Fruit fly (Drosophila melanogaster) whole organism, adult: ENCODE data around the gene Spx.

Experiments used
- CG11617 ChIP-seq: fragments of 200-800 bp; sonication (Bioruptor generic); optimal IDR thresholded peaks from 2 replicates; lab custom pipeline; 2017; ENCODE audit warnings: mild to moderate bottlenecking, missing biosample characterization, missing genetic modification reagents, missing genetic modification characterization
- CG12768 ChIP-seq: fragments of 200-800 bp; sonication (Bioruptor generic); optimal IDR thresholded peaks from 2 replicates; lab custom pipeline; 2017; ENCODE audit warnings: missing biosample characterization, missing genetic modification characterization, mild to moderate bottlenecking, moderate library complexity, missing genetic modification reagents
- CG14711 ChIP-seq: fragments of 200-800 bp; sonication (Bioruptor generic); optimal IDR thresholded peaks from 2 replicates; lab custom pipeline; 2018; ENCODE audit warnings: missing biosample characterization, mild to moderate bottlenecking, missing genetic modification characterization, moderate library complexity
- CG1620 ChIP-seq: fragments of 200-800 bp; sonication (Bioruptor generic); optimal IDR thresholded peaks from 2 replicates; lab custom pipeline; 2016; ENCODE audit warnings: missing biosample characterization, missing genetic modification characterization
- CG33017 ChIP-seq: fragments of 200-800 bp; sonication (Bioruptor generic); optimal IDR thresholded peaks from 2 replicates; lab custom pipeline; 2018; ENCODE audit warnings: missing biosample characterization, mild to moderate bottlenecking, missing genetic modification characterization, moderate library complexity
- CG5204 ChIP-seq: fragments of 200-800 bp; sonication (Bioruptor generic); optimal IDR thresholded peaks from 2 replicates; lab custom pipeline; 2016; ENCODE audit warnings: missing biosample characterization, missing genetic modification characterization
- CG7045 ChIP-seq: fragments of 200-800 bp; sonication (Bioruptor generic); optimal IDR thresholded peaks from 2 replicates; lab custom pipeline; 2017; ENCODE audit warnings: missing biosample characterization, mild to moderate bottlenecking, missing genetic modification characterization
- CG7101 ChIP-seq: fragments of 200-800 bp; sonication (Bioruptor generic); optimal IDR thresholded peaks from 2 replicates; lab custom pipeline; 2018; ENCODE audit warnings: missing biosample characterization, mild to moderate bottlenecking, missing genetic modification characterization, moderate library complexity
- Clk ChIP-seq: fragments of 200-800 bp; sonication (Bioruptor generic); optimal IDR thresholded peaks from 2 replicates; lab custom pipeline; 2017; ENCODE audit warnings: missing biosample characterization, missing genetic modification characterization
- Crg-1 ChIP-seq: fragments of 200-800 bp; sonication (Bioruptor generic); optimal IDR thresholded peaks from 2 replicates; lab custom pipeline; 2016; ENCODE audit warnings: missing biosample characterization, missing genetic modification characterization
- Hr96 ChIP-seq: fragments of 200-800 bp; sonication (Bioruptor generic); optimal IDR thresholded peaks from 2 replicates; lab custom pipeline; 2016; ENCODE audit warnings: missing biosample characterization, missing genetic modification characterization
- Mnt ChIP-seq: fragments of 200-800 bp; sonication (Bioruptor generic); optimal IDR thresholded peaks from 2 replicates; lab custom pipeline; 2016; ENCODE audit warnings: missing biosample characterization, mild to moderate bottlenecking, missing genetic modification characterization
- bab1 ChIP-seq: fragments of 200-800 bp; sonication (Bioruptor generic); optimal IDR thresholded peaks from 3 replicates; lab custom pipeline; 2019; ENCODE audit warnings: missing biosample characterization, mild to moderate bottlenecking, missing genetic modification characterization, moderate library complexity
- cic ChIP-seq: fragments of 200-800 bp; sonication (Bioruptor generic); optimal IDR thresholded peaks from 2 replicates; lab custom pipeline; 2017; ENCODE audit warnings: missing biosample characterization, mild to moderate bottlenecking, missing genetic modification characterization, moderate library complexity
- cnc ChIP-seq, 2 experiments: fragments of >200 bp; optimal IDR thresholded peaks; 2 replicates each; lab custom pipeline; 2017
- kay ChIP-seq: fragments of 200-800 bp; sonication (Bioruptor generic); peaks from one replicate; lab custom pipeline; 2016; ENCODE audit warnings: missing biosample characterization, missing genetic modification characterization, borderline replicate concordance
- ovo ChIP-seq: fragments of 200-800 bp; sonication (Bioruptor generic); optimal IDR thresholded peaks from 2 replicates; lab custom pipeline; 2016; ENCODE audit warnings: missing biosample characterization, missing genetic modification characterization
- pad ChIP-seq: fragments of 200-800 bp; sonication (Bioruptor generic); optimal IDR thresholded peaks from 3 replicates; lab custom pipeline; 2017; ENCODE audit warnings: missing biosample characterization, missing genetic modification characterization, mild to moderate bottlenecking, moderate library complexity, missing genetic modification reagents
- tj ChIP-seq: fragments of 200-800 bp; sonication (Bioruptor generic); optimal IDR thresholded peaks from 3 replicates; lab custom pipeline; 2017; ENCODE audit warnings: missing biosample characterization, mild to moderate bottlenecking, missing genetic modification characterization, moderate library complexity
- toe ChIP-seq: fragments of 200-800 bp; sonication (Bioruptor generic); optimal IDR thresholded peaks from 2 replicates; lab custom pipeline; 2016; ENCODE audit warnings: missing biosample characterization, missing genetic modification characterization

The Spx gene

DNA sequence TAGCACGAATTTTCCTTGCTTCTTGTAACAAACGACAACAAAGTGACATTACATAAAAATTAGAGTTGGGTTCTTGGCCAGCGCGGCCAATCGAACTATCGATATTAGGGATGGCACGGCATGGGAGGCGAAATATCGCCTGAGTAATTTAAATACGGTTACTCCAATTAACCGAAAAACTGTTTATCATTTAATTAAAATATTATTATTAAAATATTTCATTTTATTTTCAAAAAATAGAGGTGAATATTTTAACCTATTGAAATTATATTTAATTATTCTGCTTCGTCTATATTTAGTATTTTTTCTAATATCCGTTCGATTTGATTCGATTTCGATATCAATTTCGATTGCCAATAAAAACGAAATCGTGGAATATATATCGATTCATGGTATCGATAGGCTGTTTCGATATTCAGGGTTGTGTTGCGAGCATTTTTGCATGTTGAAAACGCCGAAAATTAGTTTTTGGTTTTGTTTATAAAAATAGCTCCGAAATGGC lies at the start of gene Spx, which contains the start of gene Rbcn-3A:
Gene Spx, plus strand, starts transcription at position 409 of the 502 bp plus-strand sequence.
Gene Rbcn-3A, minus strand, starts transcription at position 74 of the 502 bp plus-strand sequence.
- peak; percentile 31 for TF ChIP-seq pad
- peak; percentile 49 for TF ChIP-seq bab1
- TF ChIP-seq tj (GFP tag; lab: Kevin White, UChicago) = peak; percentile 47
- TF ChIP-seq CG14711 (tag; lab: Kevin White, UChicago) = peak; percentile 85
- TF ChIP-seq ovo (GFP tag; lab: Kevin White, UChicago) = peak; percentile 44
- TF ChIP-seq CG11617 (GFP tag; lab: Kevin White, UChicago) = peak; percentile 64
- TF ChIP-seq Crg-1 = peak; percentile 27
- TF ChIP-seq toe (GFP tag; lab: Kevin White, UChicago) = no peak
- no peak for TF ChIP-seq Clk (GFP tag; lab: Kevin White, UChicago)
- peak; percentile 73 for TF ChIP-seq CG7101 (tag; lab: Kevin White, UChicago)
- peak; percentile 67 for TF ChIP-seq Mnt (GFP tag; lab: Kevin White, UChicago)
- TF ChIP-seq CG12768 (GFP tag; lab: Kevin White, UChicago) = no peak

dm6 chrX:6216650-6217049 lies 39.0 kb upstream of the Spx start:
- TF ChIP-seq pad (no peak), Hr96 (GFP tag; lab: Kevin White, UChicago) (no peak), tj (GFP tag; lab: Kevin White, UChicago) (no peak), CG12768 (GFP tag; lab: Kevin White, UChicago) (no peak), ovo (GFP tag; lab: Kevin White, UChicago) (no peak), Clk (GFP tag; lab: Kevin White, UChicago) (no peak), bab1 (no peak), CG5204 (GFP tag; lab: Kevin White, UChicago) (no peak), kay (no peak), CG14711 (tag; lab: Kevin White, UChicago) (no peak), CG11617 (GFP tag; lab: Kevin White, UChicago) (no peak), CG1620 (GFP tag; lab: Kevin White, UChicago) (no peak), toe (GFP tag; lab: Kevin White, UChicago) (no peak), Mnt (GFP tag; lab: Kevin White, UChicago) (no peak), CG33017 (tag; lab: Kevin White, UChicago) (no peak), CG7045 (no peak), cic (GFP tag; lab: Kevin White, UChicago) (no peak), CG7101 (tag; lab: Kevin White, UChicago) (no peak)

- TF ChIP-seq Crg-1 (no peak), CG11617 (GFP tag; lab: Kevin White, UChicago) (no peak)
Observed at dm6 chrX:6219227-6219626, 36.4 kb upstream of the Spx start, which contains the start of gene Btnd. TSS of gene Btnd (minus strand) at chrX:6219327.

- TF ChIP-seq cic (GFP tag; lab: Kevin White, UChicago) (peak; percentile 64), CG33017 (tag; lab: Kevin White, UChicago) (no peak), pad (peak; percentile 73), ovo (GFP tag; lab: Kevin White, UChicago) (peak; percentile 85), CG7101 (tag; lab: Kevin White, UChicago) (no peak), Clk (GFP tag; lab: Kevin White, UChicago) (no peak), kay (no peak), Mnt (GFP tag; lab: Kevin White, UChicago) (peak; percentile 76), bab1 (peak; percentile 70), CG1620 (GFP tag; lab: Kevin White, UChicago) (no peak), CG14711 (tag; lab: Kevin White, UChicago) (peak; percentile 10)
Observed at dm6 chrX:6219845-6220345, 35.7 kb upstream of the Spx start, which contains the start of gene Efr. TSS of gene Efr (plus strand) at chrX:6219957.

DNA sequence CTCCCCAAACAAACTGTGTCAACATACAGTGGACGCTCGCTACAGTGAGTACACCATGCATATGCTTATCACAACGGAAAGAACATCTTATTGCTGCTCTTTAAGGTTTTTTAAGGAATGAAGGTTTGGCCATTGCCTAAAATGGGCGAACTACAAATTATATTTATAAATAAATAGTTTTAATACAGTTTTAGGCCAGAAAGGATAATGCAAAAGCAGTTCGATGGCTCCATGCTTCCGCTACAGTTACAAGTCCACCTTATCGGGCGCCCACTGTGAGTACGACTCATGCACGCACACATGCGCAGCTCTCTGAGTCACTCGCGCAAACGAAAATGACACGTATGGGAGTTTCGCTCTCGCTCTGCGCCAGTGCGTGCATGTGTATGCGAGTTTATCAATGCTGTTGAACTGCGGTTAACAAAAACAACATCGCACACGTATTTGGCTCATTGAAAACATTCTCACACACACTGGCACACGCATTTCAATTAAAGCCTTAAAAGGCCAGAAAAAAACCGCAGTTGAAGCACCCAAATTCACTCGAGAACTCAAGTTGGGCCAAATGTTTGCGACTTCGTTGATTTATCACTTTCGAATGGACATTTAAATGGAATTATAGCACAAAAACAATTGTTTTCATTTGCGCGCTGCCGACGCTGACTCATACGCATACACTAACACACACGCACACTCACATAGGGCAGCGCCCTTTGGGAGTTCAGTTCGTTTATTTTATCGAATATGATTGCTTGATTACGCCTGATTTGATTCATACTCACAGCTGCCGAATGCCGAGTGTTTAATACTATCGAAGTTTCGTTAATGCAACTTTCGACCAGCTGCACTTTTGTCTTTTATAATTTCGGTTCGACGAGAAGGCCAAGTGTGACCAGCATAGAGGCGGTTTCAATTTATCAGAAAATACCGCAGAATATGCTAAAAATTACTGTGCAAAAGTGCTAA lies 31.1 kb upstream of the Spx start, which contains the start of gene sqh:
Gene sqh, minus strand, starts transcription at position 916 of the 966 bp plus-strand sequence.
- TF ChIP-seq Crg-1 = peak; percentile 76
- TF ChIP-seq CG11617 (GFP tag; lab: Kevin White, UChicago) = peak; percentile 97
- TF ChIP-seq CG33017 (tag; lab: Kevin White, UChicago) = peak; percentile 86
- no peak for TF ChIP-seq Hr96 (GFP tag; lab: Kevin White, UChicago)
- peak; percentile 84 for TF ChIP-seq CG12768 (GFP tag; lab: Kevin White, UChicago)
- no peak for TF ChIP-seq toe (GFP tag; lab: Kevin White, UChicago)
- TF ChIP-seq CG7101 (tag; lab: Kevin White, UChicago) = peak; percentile 96
- TF ChIP-seq kay = peak; percentile 99
- TF ChIP-seq cnc (optimal IDR thresholded peaks at IDR 0.05; lab: Kevin White, UChicago) = no peak
- peak; percentile 85 for TF ChIP-seq pad
- peak; percentile 89 for TF ChIP-seq ovo (GFP tag; lab: Kevin White, UChicago)
- peak; percentile 98 for TF ChIP-seq tj (GFP tag; lab: Kevin White, UChicago)
- TF ChIP-seq bab1 = peak; percentile 95
- peak; percentile 82 for TF ChIP-seq CG7045
- peak; percentile 80 for TF ChIP-seq CG1620 (GFP tag; lab: Kevin White, UChicago)
- peak; percentile 75 for TF ChIP-seq cic (GFP tag; lab: Kevin White, UChicago)
- peak; percentile 91 for TF ChIP-seq Mnt (GFP tag; lab: Kevin White, UChicago)
- no peak for TF ChIP-seq CG5204 (GFP tag; lab: Kevin White, UChicago)
- TF ChIP-seq CG14711 (tag; lab: Kevin White, UChicago) = peak; percentile 83
- peak; percentile 74 for TF ChIP-seq Clk (GFP tag; lab: Kevin White, UChicago)
